Worm (Caenorhabditis elegans) whole organism, L4 larva: ENCODE results near the gene try-12.

Experiments
- D1046.2 ChIP-seq: fragments of 200-800 bp; sonication (Bioruptor generic); IDR thresholded peaks from 2 replicates; pipeline ENCODE4 v1.3.6; 2022; ENCODE audit warnings: missing genetic modification characterization, missing compliant biosample characterization
- F10B5.3 ChIP-seq: sonication (generic microtip); optimal IDR thresholded peaks from 2 replicates; lab custom pipeline; 2016; ENCODE audit warnings: mild to moderate bottlenecking, missing genetic modification characterization, missing compliant biosample characterization
- Y75B8A.6 ChIP-seq: fragments of 200-800 bp; sonication (Bioruptor generic); IDR thresholded peaks from 2 replicates; pipeline ENCODE4 v1.3.6; 2022; ENCODE audit warnings: missing genetic modification reagents, missing genetic modification characterization, missing compliant biosample characterization
- ZK337.2 ChIP-seq: fragments of 200-800 bp; sonication (Bioruptor generic); IDR thresholded peaks from 2 replicates; pipeline ENCODE4 v1.3.6; 2022; ENCODE audit warnings: missing genetic modification reagents, missing genetic modification characterization, missing compliant biosample characterization
- ceh-20 ChIP-seq: fragments of 200-800 bp; sonication (Bioruptor generic); IDR thresholded peaks from 2 replicates; pipeline ENCODE4 v1.3.6; 2022; ENCODE audit warnings: missing genetic modification reagents, missing genetic modification characterization, missing compliant biosample characterization
- ceh-32 ChIP-seq: sonication (generic microtip); optimal IDR thresholded peaks from 2 replicates; lab custom pipeline; 2016; ENCODE audit warnings: mild to moderate bottlenecking, missing genetic modification characterization, missing compliant biosample characterization; ENCODE audit not compliant: poor library complexity
- ceh-44 ChIP-seq: fragments of 200-800 bp; sonication (Bioruptor generic); IDR thresholded peaks from 2 replicates; pipeline ENCODE4 v1.3.6; 2022; ENCODE audit warnings: missing genetic modification reagents, missing genetic modification characterization, missing compliant biosample characterization
- ceh-82 ChIP-seq: sonication (generic microtip); optimal IDR thresholded peaks from 2 replicates; lab custom pipeline; 2017; ENCODE audit warnings: missing biosample characterization, missing genetic modification characterization
- cey-2 ChIP-seq: sonication (generic microtip); optimal IDR thresholded peaks from 3 replicates; lab custom pipeline; 2017; ENCODE audit warnings: missing genetic modification characterization, mild to moderate bottlenecking, missing compliant biosample characterization, antibody characterized with exemption, borderline replicate concordance; ENCODE audit not compliant: insufficient read depth
- ctbp-1 ChIP-seq: fragments of 200-800 bp; sonication (Bioruptor generic); IDR thresholded peaks from 2 replicates; pipeline ENCODE4 v1.3.6; 2022; ENCODE audit warnings: missing genetic modification reagents, missing genetic modification characterization, missing compliant biosample characterization
- daf-19 ChIP-seq: fragments of 200-800 bp; sonication (Bioruptor generic); conservative IDR thresholded peaks from 2 replicates; pipeline ENCODE4 v1.3.6; 2022; ENCODE audit warnings: missing genetic modification characterization, missing compliant biosample characterization
- dmd-8 ChIP-seq: fragments of 200-800 bp; sonication (Bioruptor generic); IDR thresholded peaks from 2 replicates; pipeline ENCODE4 v1.3.6; 2022; ENCODE audit warnings: missing genetic modification characterization, missing compliant biosample characterization
- dmd-9 ChIP-seq: fragments of 200-800 bp; sonication (Bioruptor generic); IDR thresholded peaks from 2 replicates; pipeline ENCODE4 v1.3.6; 2022; ENCODE audit warnings: missing genetic modification reagents, missing genetic modification characterization, missing compliant biosample characterization
- dpl-1 ChIP-seq: fragments of 150-350 bp; optimal IDR thresholded peaks from 2 replicates; lab custom pipeline; 2014; ENCODE audit warnings: missing biosample characterization, missing genetic modification reagents, missing genetic modification characterization
- dve-1 ChIP-seq: sonication (generic microtip); optimal IDR thresholded peaks from 2 replicates; lab custom pipeline; 2017; ENCODE audit warnings: antibody characterized with exemption, mild to moderate bottlenecking, missing genetic modification characterization, missing compliant biosample characterization; ENCODE audit not compliant: insufficient read depth
- hlh-11 ChIP-seq: fragments of 200-800 bp; sonication (Bioruptor generic); optimal IDR thresholded peaks from 2 replicates; lab custom pipeline; 2018; ENCODE audit warnings: mild to moderate bottlenecking, missing genetic modification characterization, missing compliant biosample characterization
- hlh-30 ChIP-seq: sonication (generic microtip); optimal IDR thresholded peaks from 2 replicates; lab custom pipeline; 2017; ENCODE audit warnings: antibody characterized with exemption, mild to moderate bottlenecking, missing genetic modification characterization, missing compliant biosample characterization; ENCODE audit not compliant: insufficient read depth
- hmg-1.1 ChIP-seq: fragments of 200-800 bp; sonication (Bioruptor generic); IDR thresholded peaks from 2 replicates; pipeline ENCODE4 v1.3.6; 2022; ENCODE audit warnings: missing genetic modification reagents, missing genetic modification characterization, missing compliant biosample characterization
- jun-1 ChIP-seq: fragments of 150-350 bp; optimal IDR thresholded peaks from 2 replicates; lab custom pipeline; 2014; ENCODE audit warnings: missing biosample characterization, missing genetic modification reagents, missing genetic modification characterization
- lin-15B ChIP-seq: fragments of 150-350 bp; sonication (generic microtip); optimal IDR thresholded peaks from 3 replicates; lab custom pipeline; 2014; ENCODE audit warnings: missing biosample characterization, missing genetic modification characterization
- lin-38 ChIP-seq: fragments of 200-800 bp; sonication (Bioruptor generic); IDR thresholded peaks from 2 replicates; pipeline ENCODE4 v1.3.6; 2022; ENCODE audit warnings: missing genetic modification reagents, missing genetic modification characterization, missing compliant biosample characterization
- lin-39 ChIP-seq: fragments of 150-350 bp; optimal IDR thresholded peaks from 2 replicates; lab custom pipeline; 2014; ENCODE audit warnings: missing biosample characterization, missing genetic modification reagents, missing genetic modification characterization
- lsy-2 ChIP-seq, 2 experiments: fragments of 150-350 bp in 1 of 2; sonication (generic microtip) in 1 of 2; optimal IDR thresholded peaks; 2 replicates each; lab custom pipeline; 2014 to 2017; ENCODE audit warnings: missing biosample characterization in 2 of 2, missing genetic modification characterization in 2 of 2
- madf-5 ChIP-seq, 2 experiments: fragments of 200-800 bp; sonication (Bioruptor generic); IDR thresholded peaks; 2 replicates each; pipeline ENCODE4 v1.3.6; 2022; ENCODE audit warnings: missing compliant biosample characterization in 2 of 2, missing genetic modification characterization in 2 of 2
- madf-9 ChIP-seq: fragments of 200-800 bp; sonication (Bioruptor generic); conservative IDR thresholded peaks from 2 replicates; pipeline ENCODE4 v1.3.6; 2022; ENCODE audit warnings: missing genetic modification reagents, missing genetic modification characterization, missing compliant biosample characterization
- mdl-1 ChIP-seq, 2 experiments: fragments of 150-350 bp in 1 of 2; sonication (generic microtip) in 1 of 2; optimal IDR thresholded peaks; 2 replicates each; lab custom pipeline; 2014 to 2017; ENCODE audit warnings: missing biosample characterization in 2 of 2, missing genetic modification characterization in 2 of 2
- mes-2 ChIP-seq: sonication (generic microtip); optimal IDR thresholded peaks from 2 replicates; lab custom pipeline; 2016; ENCODE audit warnings: missing genotype, mild to moderate bottlenecking, missing genetic modification characterization, missing compliant biosample characterization; ENCODE audit not compliant: poor library complexity, severe bottlenecking
- nhr-10 ChIP-seq: fragments of 150-350 bp; optimal IDR thresholded peaks from 2 replicates; lab custom pipeline; 2014; ENCODE audit warnings: missing biosample characterization, missing genetic modification characterization
- nhr-102 ChIP-seq: sonication (generic microtip); optimal IDR thresholded peaks from 2 replicates; lab custom pipeline; 2016; ENCODE audit warnings: mild to moderate bottlenecking, missing genetic modification characterization, moderate library complexity, missing compliant biosample characterization
- nhr-11 ChIP-seq: fragments of 150-350 bp; optimal IDR thresholded peaks from 2 replicates; lab custom pipeline; 2014; ENCODE audit warnings: missing biosample characterization, missing genetic modification characterization
- nhr-28 ChIP-seq: fragments of 150-350 bp; optimal IDR thresholded peaks from 2 replicates; lab custom pipeline; 2014; ENCODE audit warnings: missing biosample characterization, missing genetic modification characterization
- nhr-48 ChIP-seq: sonication (generic microtip); optimal IDR thresholded peaks from 2 replicates; lab custom pipeline; 2016; ENCODE audit warnings: mild to moderate bottlenecking, missing genetic modification characterization, missing compliant biosample characterization
- nhr-6 ChIP-seq: fragments of 150-350 bp; optimal IDR thresholded peaks from 2 replicates; lab custom pipeline; 2014; ENCODE audit warnings: missing biosample characterization, missing genetic modification characterization
- pha-4 ChIP-seq, 2 experiments: fragments of 150-350 bp in 1 of 2; fragments of 200-800 bp in 1 of 2; sonication (Bioruptor generic) in 1 of 2; IDR thresholded peaks in 1 of 2; optimal IDR thresholded peaks in 1 of 2; 2 replicates each; pipeline versions ENCODE4 v1.3.6 to Lab custom; 2014 to 2022; ENCODE audit warnings: missing genetic modification characterization in 2 of 2, missing genetic modification reagents in 2 of 2, missing biosample characterization in 1 of 2, missing compliant biosample characterization in 1 of 2
- pqm-1 ChIP-seq: sonication (generic microtip); optimal IDR thresholded peaks from 2 replicates; lab custom pipeline; 2017; ENCODE audit warnings: missing biosample characterization, missing genetic modification characterization
- rbr-2 ChIP-seq: sonication (generic microtip); optimal IDR thresholded peaks from 2 replicates; lab custom pipeline; 2016; ENCODE audit warnings: missing genotype, missing genetic modification characterization, missing compliant biosample characterization
- sdz-12 ChIP-seq: fragments of 200-800 bp; sonication (Bioruptor generic); optimal IDR thresholded peaks from 2 replicates; lab custom pipeline; 2018; ENCODE audit warnings: mild to moderate bottlenecking, missing genetic modification characterization, missing compliant biosample characterization
- spr-1 ChIP-seq: sonication (generic microtip); optimal IDR thresholded peaks from 2 replicates; lab custom pipeline; 2016; ENCODE audit warnings: mild to moderate bottlenecking, missing genetic modification characterization, missing compliant biosample characterization
- tag-97 ChIP-seq: fragments of 200-800 bp; sonication (Bioruptor generic); IDR thresholded peaks from 2 replicates; pipeline ENCODE4 v1.3.6; 2022; ENCODE audit warnings: missing genetic modification characterization, missing compliant biosample characterization
- unc-130 ChIP-seq: sonication (generic microtip); optimal IDR thresholded peaks from 2 replicates; lab custom pipeline; 2016; ENCODE audit warnings: missing genetic modification reagents, missing genetic modification characterization, missing compliant biosample characterization
- unc-39 ChIP-seq: sonication (generic microtip); optimal IDR thresholded peaks from 2 replicates; lab custom pipeline; 2017; ENCODE audit warnings: missing biosample characterization, missing genetic modification characterization
- unc-62 ChIP-seq, 3 experiments: fragments of 150-350 bp in 1 of 3; sonication (generic microtip); optimal IDR thresholded peaks in 2 of 3; peaks in 1 of 3; 1 replicate in 1 of 3; 2 replicates in 2 of 3; lab custom pipeline; 2014 to 2017; ENCODE audit warnings: missing biosample characterization in 3 of 3, missing genetic modification characterization in 3 of 3, missing genetic modification reagents in 3 of 3, missing genotype in 1 of 3
- vab-7 ChIP-seq: fragments of 200-800 bp; sonication (Bioruptor generic); IDR thresholded peaks from 2 replicates; pipeline ENCODE4 v1.3.6; 2022; ENCODE audit warnings: missing genetic modification reagents, missing genetic modification characterization, missing compliant biosample characterization
- zip-11 ChIP-seq: fragments of 200-800 bp; sonication (Bioruptor generic); IDR thresholded peaks from 2 replicates; pipeline ENCODE4 v1.3.6; 2022; ENCODE audit warnings: missing genetic modification characterization, missing compliant biosample characterization
- zip-2 ChIP-seq: fragments of 150-350 bp; optimal IDR thresholded peaks from 2 replicates; lab custom pipeline; 2014; ENCODE audit warnings: missing biosample characterization, missing genetic modification characterization

Gene try-12

ce11 chrV:7465509-7465908, 16.4 kb downstream of the try-12 start, which contains the start of gene F25E5.1:
Gene F25E5.1, plus strand, starts transcription at chrV:7465884.
- no peak for TF ChIP-seq sdz-12
- TF ChIP-seq dmd-9 (GFP tag; lab: Robert Waterston, UW), result peak; percentile 75; the same call in 1 of the 2 replicates
- TF ChIP-seq nhr-6 (tag; lab: Kevin White, UChicago), result peak; percentile 70
- peak; percentile 53 for TF ChIP-seq rbr-2
- TF ChIP-seq hmg-1.1 (GFP tag; lab: Robert Waterston, UW), result peak; percentile 61; the same call in 1 of the 2 replicates
- TF ChIP-seq pqm-1, result peak; percentile 48
- TF ChIP-seq Y75B8A.6 (GFP tag; lab: Robert Waterston, UW), result no peak
- TF ChIP-seq lsy-2 (tag; optimal IDR thresholded peaks at IDR 0.05; lab: Kevin White, UChicago), result no peak
- TF ChIP-seq tag-97 (GFP tag; lab: Robert Waterston, UW), result no peak
- TF ChIP-seq nhr-28 (tag; lab: Kevin White, UChicago), result peak; percentile 59
- no peak for TF ChIP-seq zip-11 (GFP tag; lab: Robert Waterston, UW)
- TF ChIP-seq pha-4 (GFP tag; IDR thresholded peaks at IDR 0.05; lab: Robert Waterston, UW), result no peak
- TF ChIP-seq pha-4 (tag; optimal IDR thresholded peaks at IDR 0.05; lab: Kevin White, UChicago), result peak; percentile 31
- no peak for TF ChIP-seq madf-9
- TF ChIP-seq ceh-32 (tag; lab: Kevin White, UChicago), result no peak
- TF ChIP-seq ceh-44 (GFP tag; lab: Robert Waterston, UW), result peak; percentile 17; the same call in 1 of the 2 replicates
- TF ChIP-seq mes-2 (tag; lab: Kevin White, UChicago), result peak; percentile 95
- peak in 1 of 2 experiments; percentile 81 for TF ChIP-seq mdl-1 (tag; optimal IDR thresholded peaks at IDR 0.05; lab: Kevin White, UChicago)
- TF ChIP-seq hlh-11 (tag; lab: Kevin White, UChicago), result no peak
- TF ChIP-seq unc-62 (GFP tag; optimal IDR thresholded peaks at IDR 0.05 in 1 of 2; lab: Kevin White, UChicago), result peak in 1 of 2 experiments; percentile 93
- no peak for TF ChIP-seq unc-62 (tag; optimal IDR thresholded peaks at IDR 0.05; lab: Kevin White, UChicago)
- 0 out of 2 replicates have a peak, but pooled peaks have one; percentile 10 for TF ChIP-seq ZK337.2 (GFP tag; lab: Robert Waterston, UW)
- TF ChIP-seq nhr-48 (tag; lab: Kevin White, UChicago), result no peak
- TF ChIP-seq madf-5 (GFP tag; IDR thresholded peaks at IDR 0.05; lab: Robert Waterston, UW), result no peak
- TF ChIP-seq unc-130 (GFP tag; lab: Kevin White, UChicago), result peak; percentile 52
- no peak for TF ChIP-seq ceh-82 (tag; lab: Kevin White, UChicago)
- no peak for TF ChIP-seq ceh-20 (GFP tag; lab: Robert Waterston, UW)
- TF ChIP-seq nhr-102, result peak; percentile 26
- peak; percentile 63 for TF ChIP-seq hlh-30 (tag; lab: Kevin White, UChicago)
- no peak for TF ChIP-seq zip-2 (tag; lab: Kevin White, UChicago)
- no peak for TF ChIP-seq nhr-10 (tag; lab: Kevin White, UChicago)
- no peak for TF ChIP-seq dmd-8 (GFP tag; lab: Robert Waterston, UW)
- TF ChIP-seq vab-7 (GFP tag; lab: Robert Waterston, UW), result no peak
- no peak for TF ChIP-seq ctbp-1
- TF ChIP-seq unc-39 (tag; lab: Kevin White, UChicago), result no peak
- peak; percentile 62 for TF ChIP-seq dpl-1 (GFP tag; lab: Kevin White, UChicago)
- no peak for TF ChIP-seq cey-2 (tag; lab: Kevin White, UChicago)
- TF ChIP-seq lin-39 (tag; lab: Kevin White, UChicago), result no peak
- TF ChIP-seq, all 104 proteins: peak for 16

DNA sequence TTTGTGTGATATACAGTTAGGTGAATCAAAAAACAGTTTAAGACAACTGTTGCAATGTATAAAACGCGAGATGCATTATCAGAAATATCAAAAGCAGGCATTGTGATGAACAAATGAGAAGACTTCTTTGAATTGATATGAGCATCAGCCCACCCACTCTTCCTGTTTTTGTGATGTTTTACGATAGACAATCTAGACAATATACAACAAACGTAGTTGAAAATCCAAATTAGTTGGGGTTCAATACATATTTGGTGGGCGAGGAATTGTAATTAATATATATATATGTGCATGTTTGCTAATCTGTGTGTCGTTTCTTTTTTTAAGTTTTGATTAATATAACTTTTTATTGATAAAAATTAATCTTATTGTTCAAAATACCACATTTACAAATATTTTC, 23.7 kb downstream of the try-12 start, which contains the start of gene str-28:
Gene str-28 (minus strand): TSS at position 101 of the 400 bp plus-strand sequence.
- TF ChIP-seq pqm-1 (no peak), dve-1 (tag; lab: Kevin White, UChicago) (no peak), lin-15B (tag; lab: Kevin White, UChicago) (no peak), dmd-9 (GFP tag; lab: Robert Waterston, UW) (no peak), F10B5.3 (tag; lab: Kevin White, UChicago) (no peak), D1046.2 (no peak), hlh-30 (tag; lab: Kevin White, UChicago) (no peak), daf-19 (GFP tag; lab: Robert Waterston, UW) (no peak), nhr-11 (tag; lab: Kevin White, UChicago) (no peak), jun-1 (tag; lab: Kevin White, UChicago) (no peak), spr-1 (tag; lab: Kevin White, UChicago) (no peak), rbr-2 (no peak), lin-38 (GFP tag; lab: Robert Waterston, UW) (no peak)
- TF ChIP-seq, all 104 proteins: peak for 0
